Worm (Caenorhabditis elegans): ENCODE results near the gene lin-15B.

DNA sequence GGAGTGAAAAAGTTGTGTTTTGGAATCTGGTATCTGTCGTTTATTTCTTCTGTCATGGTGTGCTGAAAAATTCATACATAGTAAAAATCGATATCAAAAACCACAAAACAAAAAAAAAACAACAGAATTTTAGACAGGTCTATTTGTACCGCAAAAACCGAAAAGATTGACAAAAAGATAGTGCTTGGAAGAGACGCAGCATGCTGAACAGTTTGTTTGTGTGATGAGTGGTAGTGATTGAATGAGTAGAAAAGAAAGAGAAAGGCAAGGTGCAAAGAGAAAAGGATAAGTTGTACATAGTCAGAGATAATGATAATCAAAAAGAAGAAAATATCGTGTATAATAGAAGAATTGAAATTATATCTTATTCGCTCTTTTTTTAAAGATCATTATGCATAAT lies 46.8 kb downstream of the lin-15B start, which contains the start of gene Y7A5A.2:
- no peak for TF ChIP-seq nhr-11 (tag; optimal IDR thresholded peaks at IDR 0.05)
- TF ChIP-seq nhr-25 (tag; optimal IDR thresholded peaks at IDR 0.05): no peak
- no peak for TF ChIP-seq skn-1 (tag; optimal IDR thresholded peaks at IDR 0.05)

Data from whole organism, L2 larva.